Fruit fly (Drosophila melanogaster): ENCODE measurements around the gene Irk1.

Irk1 gene

dm6 chr3R:23141113-23141512 is 27.0 kb upstream of the Irk1 start:
- TF ChIP-seq noc (tag; optimal IDR thresholded peaks at IDR 0.05) = no peak

DNA sequence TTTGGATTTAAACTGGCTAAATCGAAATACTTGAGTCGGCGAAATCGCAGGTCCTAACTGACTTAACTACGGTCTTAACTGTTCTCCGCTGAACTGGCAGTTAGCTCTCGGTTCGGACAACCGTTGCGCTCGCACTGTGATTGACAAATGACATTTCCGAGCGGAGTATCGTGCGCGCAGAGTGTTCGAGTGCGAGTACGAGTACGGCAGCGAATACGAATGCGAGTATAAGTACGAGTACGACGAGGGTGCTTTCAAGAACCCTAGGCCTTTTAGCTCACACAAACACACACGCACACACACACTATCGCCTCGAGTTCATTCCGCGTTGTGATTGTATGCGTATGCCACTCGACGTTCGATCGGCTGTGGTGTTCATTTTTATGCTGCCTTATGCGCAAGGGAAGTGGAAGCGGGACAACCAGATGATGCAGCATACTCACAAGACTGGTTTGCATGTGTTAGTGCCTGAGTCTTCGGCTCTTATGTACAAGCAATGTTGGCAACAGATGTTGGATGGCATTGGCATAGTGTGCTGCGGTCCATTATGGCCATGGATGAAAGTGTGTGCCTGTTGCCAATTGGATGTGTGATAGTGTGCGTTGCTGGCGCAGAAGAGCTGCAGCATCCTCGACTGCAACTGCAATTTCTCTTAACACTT is 26.3 kb upstream of the Irk1 start, which contains the start of gene hh:
Gene hh, minus strand, starts transcription at position 229 of the 661 bp plus-strand sequence.
- no peak for TF ChIP-seq noc (tag; optimal IDR thresholded peaks at IDR 0.05)

dm6 chr3R:23143440-23143839 is 24.7 kb upstream of the Irk1 start:
- no peak for TF ChIP-seq noc (tag; optimal IDR thresholded peaks at IDR 0.05)

- TF ChIP-seq noc (tag; optimal IDR thresholded peaks at IDR 0.05) = no peak
These were observed 23.5 kb upstream of the Irk1 start for dm6 chr3R:23144654-23145053.

DNA sequence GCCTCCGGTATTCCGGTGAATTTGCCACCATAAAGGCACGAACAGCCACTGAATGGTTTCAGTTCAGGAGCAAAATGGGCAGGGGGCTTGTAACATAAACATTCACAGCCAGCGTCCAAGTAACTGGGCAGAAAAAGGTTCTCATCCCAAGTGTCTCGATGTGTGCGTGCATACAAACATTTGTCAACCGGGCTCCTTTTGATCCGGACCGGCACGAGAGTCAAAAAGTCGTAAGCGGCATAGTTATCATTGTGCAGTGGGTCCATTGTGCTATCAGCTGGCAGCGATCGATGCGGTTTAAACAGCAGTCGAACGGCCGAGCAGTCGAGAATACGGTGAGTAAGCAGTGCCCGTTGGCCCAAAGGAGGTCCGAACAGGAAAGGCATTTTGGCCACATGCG is 22.4 kb upstream of the Irk1 start:
- no peak for TF ChIP-seq noc (tag; optimal IDR thresholded peaks at IDR 0.05)

DNA sequence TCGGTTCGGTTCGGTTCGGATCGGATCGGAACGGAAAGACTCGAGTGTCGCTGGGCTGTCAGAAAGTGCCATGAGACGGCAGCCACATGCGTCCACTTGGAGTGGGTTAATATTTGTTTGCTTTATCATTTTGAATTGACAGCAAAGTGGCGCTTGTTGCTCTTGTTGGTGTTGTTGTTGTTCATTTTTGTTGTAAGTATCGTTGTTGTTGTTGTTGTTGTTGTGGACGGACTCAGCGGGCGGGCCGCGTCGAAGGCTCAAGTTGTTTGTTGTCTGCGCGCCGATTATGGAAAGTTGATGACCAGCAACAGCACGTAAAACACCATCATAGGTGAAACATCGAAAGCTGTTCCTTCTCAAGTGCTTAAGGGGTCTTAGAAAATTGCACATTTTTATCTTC is 21.1 kb upstream of the Irk1 start:
- no peak for TF ChIP-seq noc (tag; optimal IDR thresholded peaks at IDR 0.05)

DNA sequence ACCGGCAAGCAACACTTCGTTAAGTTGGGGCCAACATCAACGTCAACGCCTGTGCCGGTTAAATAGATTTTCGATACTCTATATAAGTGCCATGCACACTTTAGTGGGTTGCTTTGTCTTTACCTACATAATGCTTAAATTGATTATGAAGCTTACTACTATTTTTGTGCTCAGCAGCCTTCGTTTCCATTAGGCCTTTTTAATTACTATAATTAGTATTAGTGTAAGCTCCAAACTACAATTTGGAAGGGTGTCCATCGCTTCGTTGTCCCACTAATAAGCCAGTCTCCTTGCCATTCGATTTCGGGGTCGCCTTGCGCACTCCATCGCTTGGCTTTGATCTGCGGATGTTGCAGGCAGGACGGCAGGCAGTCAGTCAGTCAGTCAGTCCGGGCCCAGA is 20.5 kb upstream of the Irk1 start:
- TF ChIP-seq noc (tag; optimal IDR thresholded peaks at IDR 0.05) = no peak

DNA sequence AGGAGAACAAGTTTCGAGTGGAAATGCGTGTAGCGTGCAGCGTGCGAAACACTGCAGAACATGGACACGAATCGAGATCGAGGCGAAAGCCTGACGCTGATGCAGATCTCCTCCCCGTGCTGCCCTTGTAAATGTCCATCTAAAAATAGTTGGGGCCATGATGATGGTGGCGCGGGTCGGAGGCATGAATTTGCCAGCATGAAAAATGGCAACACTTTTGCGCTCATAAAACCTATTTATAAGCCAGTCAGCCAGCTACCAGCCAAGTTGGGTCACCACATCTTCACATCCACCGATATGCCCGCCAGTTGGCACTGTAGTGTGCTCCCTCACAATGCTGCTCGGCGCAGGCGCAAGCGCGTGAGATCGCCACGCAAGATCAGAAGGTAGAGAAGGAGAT is 19.7 kb upstream of the Irk1 start:
- TF ChIP-seq noc (tag; optimal IDR thresholded peaks at IDR 0.05) = no peak

- TF ChIP-seq noc (tag; optimal IDR thresholded peaks at IDR 0.05) = no peak
These were observed 19.0 kb upstream of the Irk1 start for dm6 chr3R:23149021-23149571.

DNA sequence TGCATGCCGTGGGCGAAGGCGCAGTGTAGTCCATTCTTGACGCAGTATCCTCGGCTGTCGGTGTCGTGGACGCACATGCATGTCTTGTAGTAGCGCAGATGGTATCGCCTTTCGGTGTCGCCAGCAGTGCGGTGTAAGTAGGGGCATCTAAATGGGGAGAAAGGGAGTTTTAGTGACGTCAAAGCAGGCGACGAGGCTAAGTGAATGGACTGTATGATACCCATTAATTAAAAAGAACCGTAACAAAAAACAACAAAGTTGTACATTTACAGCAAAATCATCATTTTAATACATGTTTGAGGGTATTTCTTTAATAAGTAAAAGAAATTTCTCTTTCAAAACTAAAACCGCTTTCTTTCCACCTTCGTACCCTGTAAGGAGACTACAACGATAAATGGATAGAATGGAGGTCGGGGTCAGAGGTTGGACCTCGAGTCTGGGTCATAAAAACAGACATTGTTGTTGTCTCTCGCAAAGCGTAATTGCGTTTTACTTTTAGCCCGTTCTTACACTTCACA is 11.7 kb upstream of the Irk1 start:
- no peak for TF ChIP-seq noc (tag; optimal IDR thresholded peaks at IDR 0.05)

DNA sequence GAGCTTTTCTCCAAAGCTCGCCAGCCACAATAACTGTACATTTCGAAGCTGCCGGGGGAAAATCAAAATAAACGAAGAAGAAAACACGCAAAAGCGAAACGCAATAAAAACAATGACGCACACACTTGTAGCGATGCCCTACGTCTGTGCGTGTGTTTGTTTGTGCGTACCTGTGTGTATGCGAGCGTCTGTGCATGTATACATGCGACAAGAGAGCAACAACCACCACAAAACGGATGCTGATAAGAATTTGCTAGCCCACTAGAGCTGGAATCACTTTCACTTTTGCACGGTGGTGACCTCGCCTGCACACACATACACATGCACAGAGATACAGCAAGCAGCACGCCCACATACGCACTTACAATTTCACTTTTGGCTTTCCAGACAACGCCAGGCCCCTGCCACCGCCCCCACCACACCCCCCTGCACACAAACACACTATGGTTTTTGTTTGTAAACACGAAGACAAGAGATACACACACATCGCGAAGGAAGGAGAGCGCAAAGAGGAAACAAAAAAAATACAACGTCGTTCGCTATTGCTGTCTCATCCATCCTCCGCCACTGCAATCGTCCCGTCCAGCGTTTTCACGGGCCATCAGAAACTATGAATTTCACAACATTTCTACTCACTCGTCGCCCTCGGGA is 11.1 kb upstream of the Irk1 start:
- peak; percentile 48 for TF ChIP-seq noc (tag; optimal IDR thresholded peaks at IDR 0.05)

DNA sequence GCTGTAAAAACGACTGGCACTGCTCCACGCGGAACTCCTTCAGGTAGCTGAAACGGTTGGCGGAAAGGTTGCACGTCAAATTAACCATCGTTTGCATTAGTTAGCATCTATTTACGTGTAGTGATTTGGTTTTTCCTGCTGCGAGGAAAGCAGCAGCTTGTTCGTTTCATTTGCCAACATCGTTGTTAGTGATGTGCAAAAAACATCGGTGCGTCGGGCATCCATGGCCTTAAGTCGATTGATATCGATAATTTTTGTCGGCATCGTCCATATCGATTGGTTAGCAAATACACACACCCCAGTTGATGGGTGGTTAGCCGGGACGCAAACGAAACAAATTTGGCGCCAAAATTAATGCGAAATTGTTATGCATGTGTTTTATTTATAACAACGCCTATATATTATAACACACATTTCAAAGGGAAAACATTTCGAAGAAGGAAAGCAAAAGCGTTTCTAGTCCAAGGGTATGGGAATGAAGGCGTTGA is 10.4 kb upstream of the Irk1 start, which contains the start of gene unk:
Gene unk, minus strand, starts transcription at position 199 of the 488 bp plus-strand sequence.
- TF ChIP-seq noc (tag; optimal IDR thresholded peaks at IDR 0.05) = no peak

- no peak for TF ChIP-seq noc (tag; optimal IDR thresholded peaks at IDR 0.05)
These were observed 8.7 kb upstream of the Irk1 start, which contains the start of gene VhaAC39-2 for dm6 chr3R:23159289-23159956. Gene VhaAC39-2 (minus strand): TSS chr3R:23159316.

dm6 chr3R:23161288-23161870 is 6.7 kb upstream of the Irk1 start, which contains the start of gene CG13829:
Gene CG13829 (minus strand): TSS chr3R:23161338.
- TF ChIP-seq noc (tag; optimal IDR thresholded peaks at IDR 0.05) = peak; percentile 74

dm6 chr3R:23164134-23164533 is 4.0 kb upstream of the Irk1 start:
- peak; percentile 73 for TF ChIP-seq noc (tag; optimal IDR thresholded peaks at IDR 0.05)

dm6 chr3R:23164630-23165029 is 3.5 kb upstream of the Irk1 start:
- TF ChIP-seq noc (tag; optimal IDR thresholded peaks at IDR 0.05) = no peak
